Fruit fly (Drosophila melanogaster) whole organism, embryonic: ENCODE data around the gene CG31898.

ENCODE experiments used
- Ada2b ChIP-seq: fragments of 200-800 bp; sonication (Bioruptor generic); IDR thresholded peaks from 2 replicates; pipeline ENCODE4 v1.3.6; 2022; ENCODE audit warnings: missing biosample characterization, missing genetic modification characterization
- B-H2 ChIP-seq: fragments of 200-800 bp; sonication (Bioruptor generic); optimal IDR thresholded peaks from 2 replicates; lab custom pipeline; 2018; ENCODE audit warnings: missing biosample characterization, mild to moderate bottlenecking, missing genetic modification characterization
- CG10543 ChIP-seq: fragments of 200-800 bp; sonication (Bioruptor generic); optimal IDR thresholded peaks from 3 replicates; lab custom pipeline; 2017; ENCODE audit warnings: missing biosample characterization, mild to moderate bottlenecking, missing genetic modification characterization, moderate library complexity
- CG11560 ChIP-seq: fragments of 200-800 bp; sonication (Bioruptor generic); IDR thresholded peaks from 3 replicates; pipeline ENCODE4 v1.3.6; 2022; ENCODE audit warnings: missing biosample characterization, missing genetic modification characterization
- CG11723 ChIP-seq: fragments of 200-800 bp; sonication (Bioruptor generic); optimal IDR thresholded peaks from 2 replicates; lab custom pipeline; 2017; ENCODE audit warnings: missing biosample characterization, mild to moderate bottlenecking, missing genetic modification characterization
- CG13287 ChIP-seq: fragments of 200-800 bp; sonication (Bioruptor generic); IDR thresholded peaks from 2 replicates; pipeline ENCODE4 v1.3.6; 2022; ENCODE audit warnings: missing biosample characterization, missing genetic modification characterization; ENCODE audit not compliant: partially characterized antibody
- CG13775 ChIP-seq: fragments of 200-800 bp; sonication (Bioruptor generic); optimal IDR thresholded peaks from 3 replicates; lab custom pipeline; 2017; ENCODE audit warnings: missing biosample characterization, mild to moderate bottlenecking, missing genetic modification characterization
- CG15011 ChIP-seq: fragments of 200-800 bp; sonication (Bioruptor generic); optimal IDR thresholded peaks from 3 replicates; lab custom pipeline; 2018; ENCODE audit warnings: missing biosample characterization, mild to moderate bottlenecking, missing genetic modification characterization
- CG1602 ChIP-seq: fragments of 200-800 bp; sonication (Bioruptor generic); optimal IDR thresholded peaks from 3 replicates; lab custom pipeline; 2016; ENCODE audit warnings: missing biosample characterization, missing genetic modification characterization
- CG2889 ChIP-seq: fragments of 200-800 bp; sonication (Bioruptor generic); IDR thresholded peaks from 3 replicates; pipeline ENCODE4 v1.3.6; 2022; ENCODE audit warnings: missing biosample characterization, missing genetic modification characterization
- CG30020 ChIP-seq: fragments of 200-800 bp; optimal IDR thresholded peaks from 2 replicates; lab custom pipeline; 2019; ENCODE audit warnings: missing biosample characterization, mild to moderate bottlenecking, missing genetic modification characterization, moderate library complexity
- CG31224 ChIP-seq: fragments of 200-800 bp; sonication (Bioruptor generic); IDR thresholded peaks from 2 replicates; pipeline ENCODE4 v1.3.6; 2022; ENCODE audit warnings: missing biosample characterization, missing genetic modification characterization
- CG31365 ChIP-seq: fragments of 200-800 bp; sonication (Bioruptor generic); optimal IDR thresholded peaks from 2 replicates; lab custom pipeline; 2018; ENCODE audit warnings: missing biosample characterization, mild to moderate bottlenecking, missing genetic modification characterization
- CG34224 ChIP-seq: fragments of 200-800 bp; sonication (Bioruptor generic); IDR thresholded peaks from 3 replicates; pipeline ENCODE4 v1.3.6; 2022; ENCODE audit warnings: missing biosample characterization, missing genetic modification characterization; ENCODE audit not compliant: partially characterized antibody
- CG3838 ChIP-seq: fragments of 200-800 bp; sonication (Bioruptor generic); optimal IDR thresholded peaks from 3 replicates; lab custom pipeline; 2016; ENCODE audit warnings: missing biosample characterization, missing genetic modification characterization
- CG4730 ChIP-seq: fragments of 200-800 bp; sonication (Bioruptor generic); IDR thresholded peaks from 2 replicates; pipeline ENCODE4 v1.3.6; 2022; ENCODE audit warnings: missing biosample characterization, missing genetic modification characterization
- CG5180 ChIP-seq: fragments of 200-800 bp; sonication (Bioruptor generic); optimal IDR thresholded peaks from 3 replicates; lab custom pipeline; 2017; ENCODE audit warnings: missing biosample characterization, missing genetic modification characterization, mild to moderate bottlenecking, moderate library complexity, missing genetic modification reagents
- CG6654 ChIP-seq: fragments of 200-800 bp; sonication (Bioruptor generic); optimal IDR thresholded peaks from 2 replicates; lab custom pipeline; 2017; ENCODE audit warnings: missing biosample characterization, mild to moderate bottlenecking, missing genetic modification characterization
- CG6765 ChIP-seq: fragments of 200-800 bp; sonication (Bioruptor generic); optimal IDR thresholded peaks from 3 replicates; lab custom pipeline; 2017; ENCODE audit warnings: missing biosample characterization, mild to moderate bottlenecking, missing genetic modification characterization
- CG7271 ChIP-seq: fragments of 200-800 bp; sonication (Bioruptor generic); optimal IDR thresholded peaks from 2 replicates; lab custom pipeline; 2018; ENCODE audit warnings: missing biosample characterization, mild to moderate bottlenecking, missing genetic modification characterization, moderate library complexity
- CG7963 ChIP-seq: fragments of 200-800 bp; sonication (Bioruptor generic); IDR thresholded peaks from 3 replicates; pipeline ENCODE4 v1.3.6; 2022; ENCODE audit warnings: missing biosample characterization, missing genetic modification characterization; ENCODE audit not compliant: partially characterized antibody
- CG8359 ChIP-seq: fragments of 200-800 bp; sonication (Bioruptor generic); optimal IDR thresholded peaks from 2 replicates; lab custom pipeline; 2017; ENCODE audit warnings: missing biosample characterization, mild to moderate bottlenecking, missing genetic modification characterization, borderline replicate concordance
- CG8765 ChIP-seq: fragments of 200-800 bp; sonication (Bioruptor generic); IDR thresholded peaks from 2 replicates; pipeline ENCODE4 v1.3.6; 2022; ENCODE audit warnings: missing biosample characterization, missing genetic modification characterization
- CG8944 ChIP-seq: fragments of 200-800 bp; sonication (Bioruptor generic); optimal IDR thresholded peaks from 3 replicates; lab custom pipeline; 2016; ENCODE audit warnings: missing biosample characterization, missing genetic modification characterization
- CkIIα-i1 ChIP-seq: fragments of 200-800 bp; sonication (Bioruptor generic); IDR thresholded peaks from 2 replicates; pipeline ENCODE4 v1.3.6; 2022; ENCODE audit warnings: missing biosample characterization, missing genetic modification characterization
- CrebB ChIP-seq: fragments of 200-800 bp; sonication (Bioruptor generic); optimal IDR thresholded peaks from 3 replicates; lab custom pipeline; 2018; ENCODE audit warnings: missing biosample characterization, mild to moderate bottlenecking, missing genetic modification characterization
- Dek ChIP-seq: fragments of 200-800 bp; sonication (Bioruptor generic); optimal IDR thresholded peaks from 3 replicates; lab custom pipeline; 2019; ENCODE audit warnings: missing biosample characterization, mild to moderate bottlenecking, missing genetic modification characterization, moderate library complexity
- Dip3 ChIP-seq: fragments of 200-800 bp; sonication (Bioruptor generic); optimal IDR thresholded peaks from 3 replicates; lab custom pipeline; 2016; ENCODE audit warnings: missing biosample characterization, missing genetic modification characterization
- Jarid2 ChIP-seq: fragments of 200-800 bp; sonication (Bioruptor generic); optimal IDR thresholded peaks from 3 replicates; lab custom pipeline; 2017; ENCODE audit warnings: mild to moderate bottlenecking, missing biosample characterization, missing genetic modification reagents, missing genetic modification characterization
- Mad ChIP-seq: fragments of 200-800 bp; sonication (Bioruptor generic); optimal IDR thresholded peaks from 2 replicates; lab custom pipeline; 2016; ENCODE audit warnings: missing biosample characterization, missing genetic modification characterization
- Neu2 ChIP-seq: fragments of 200-800 bp; sonication (Bioruptor generic); optimal IDR thresholded peaks from 3 replicates; lab custom pipeline; 2016; ENCODE audit warnings: missing biosample characterization, missing genetic modification characterization, borderline replicate concordance
- Sry-δ ChIP-seq: fragments of 200-800 bp; sonication (Bioruptor generic); optimal IDR thresholded peaks from 2 replicates; lab custom pipeline; 2016; ENCODE audit warnings: missing biosample characterization, missing genetic modification characterization
- Xrp1 ChIP-seq: fragments of 200-800 bp; sonication (Bioruptor generic); IDR thresholded peaks from 2 replicates; pipeline ENCODE4 v1.3.6; 2022; ENCODE audit warnings: missing biosample characterization, missing genetic modification characterization
- amos ChIP-seq: fragments of 200-800 bp; sonication (Bioruptor generic); IDR thresholded peaks from 2 replicates; pipeline ENCODE4 v1.3.6; 2022; ENCODE audit warnings: missing biosample characterization, missing genetic modification characterization; ENCODE audit not compliant: partially characterized antibody
- az2 ChIP-seq: fragments of 200-800 bp; sonication (Bioruptor generic); optimal IDR thresholded peaks from 3 replicates; lab custom pipeline; 2016; ENCODE audit warnings: missing biosample characterization, missing genetic modification characterization
- bab2 ChIP-seq: fragments of 200-800 bp; sonication (Bioruptor generic); optimal IDR thresholded peaks from 2 replicates; lab custom pipeline; 2016; ENCODE audit warnings: missing biosample characterization, missing genetic modification characterization
- bcd ChIP-seq: fragments of 200-800 bp; sonication (Bioruptor generic); optimal IDR thresholded peaks from 2 replicates; lab custom pipeline; 2017; ENCODE audit warnings: missing biosample characterization, mild to moderate bottlenecking, missing genetic modification characterization
- bowl ChIP-seq: fragments of 200-800 bp; sonication (Bioruptor generic); IDR thresholded peaks from 2 replicates; pipeline ENCODE4 v1.3.6; 2022; ENCODE audit warnings: missing biosample characterization, missing genetic modification characterization
- cad ChIP-seq: fragments of >200 bp; optimal IDR thresholded peaks from 2 replicates; lab custom pipeline; 2017; ENCODE audit warnings: missing biosample characterization, missing genetic modification characterization
- chm ChIP-seq: fragments of 200-800 bp; sonication (Bioruptor generic); IDR thresholded peaks from 2 replicates; pipeline ENCODE4 v1.3.6; 2022; ENCODE audit warnings: missing biosample characterization, missing genetic modification characterization
- crc ChIP-seq: fragments of 200-800 bp; sonication (Bioruptor generic); optimal IDR thresholded peaks from 2 replicates; lab custom pipeline; 2016; ENCODE audit warnings: missing biosample characterization, missing genetic modification characterization
- en ChIP-seq: fragments of 200-800 bp; sonication (Bioruptor generic); optimal IDR thresholded peaks from 2 replicates; lab custom pipeline; 2016; ENCODE audit warnings: missing biosample characterization, missing genetic modification characterization
- gsb-n ChIP-seq: fragments of 200-800 bp; sonication (Bioruptor generic); optimal IDR thresholded peaks from 3 replicates; lab custom pipeline; 2018; ENCODE audit warnings: missing biosample characterization, mild to moderate bottlenecking, missing genetic modification characterization
- org-1 ChIP-seq: fragments of 200-800 bp; sonication (Bioruptor generic); optimal IDR thresholded peaks from 2 replicates; lab custom pipeline; 2017; ENCODE audit warnings: missing biosample characterization, missing genetic modification characterization
- pzg ChIP-seq: fragments of 200-800 bp; sonication (Bioruptor generic); optimal IDR thresholded peaks from 3 replicates; lab custom pipeline; 2018; ENCODE audit warnings: missing biosample characterization, mild to moderate bottlenecking, missing genetic modification characterization, moderate library complexity
- slou ChIP-seq: fragments of 200-800 bp; sonication (Bioruptor generic); optimal IDR thresholded peaks from 3 replicates; lab custom pipeline; 2016; ENCODE audit warnings: missing biosample characterization, missing genetic modification characterization
- tin ChIP-seq: fragments of 200-800 bp; sonication (Bioruptor generic); optimal IDR thresholded peaks from 3 replicates; lab custom pipeline; 2016; ENCODE audit warnings: missing biosample characterization, missing genetic modification characterization
- toy ChIP-seq: fragments of 200-800 bp; sonication (Bioruptor generic); IDR thresholded peaks from 2 replicates; pipeline ENCODE4 v1.3.6; 2022; ENCODE audit warnings: missing biosample characterization, missing genetic modification characterization
- unc-4 ChIP-seq: fragments of 200-800 bp; sonication (Bioruptor generic); IDR thresholded peaks from 2 replicates; pipeline ENCODE4 v1.3.6; 2022; ENCODE audit warnings: missing biosample characterization, missing genetic modification characterization; ENCODE audit not compliant: partially characterized antibody
- unpg ChIP-seq: fragments of 200-800 bp; sonication (Bioruptor generic); optimal IDR thresholded peaks from 3 replicates; lab custom pipeline; 2018; ENCODE audit warnings: missing biosample characterization, mild to moderate bottlenecking, missing genetic modification characterization, moderate library complexity
- wor ChIP-seq: fragments of 200-800 bp; sonication (Bioruptor generic); IDR thresholded peaks from 2 replicates; pipeline ENCODE4 v1.3.6; 2022; ENCODE audit warnings: missing biosample characterization, missing genetic modification characterization

Gene CG31898

dm6 chr2L:8381508-8382036 lies 18.6 kb upstream of the CG31898 start, which contains the start of gene AlaRS (continued):
- no peak for TF ChIP-seq CrebB (tag; lab: Kevin White, UChicago)
- TF ChIP-seq CG6654 = no peak
- no peak for TF ChIP-seq CG10543 (GFP tag; lab: Kevin White, UChicago)
- TF ChIP-seq Ada2b = no peak
- TF ChIP-seq Neu2 (GFP tag; lab: Kevin White, UChicago) = no peak
- TF ChIP-seq bcd (GFP tag; lab: Kevin White, UChicago) = peak; percentile 29
- TF ChIP-seq Sry-δ = peak; percentile 71
- TF ChIP-seq Jarid2 (GFP tag; lab: Kevin White, UChicago) = no peak
- TF ChIP-seq CG13775 (GFP tag; lab: Kevin White, UChicago) = peak; percentile 44
- TF ChIP-seq CkIIα-i1 (GFP tag; lab: Robert Waterston, UW) = no peak
- no peak for TF ChIP-seq cad (GFP tag; lab: Kevin White, UChicago)
- TF ChIP-seq wor (GFP tag; lab: Robert Waterston, UW) = no peak
- TF ChIP-seq CG34224 (GFP tag; lab: Robert Waterston, UW) = peak; percentile 61
- TF ChIP-seq CG7271 (tag; lab: Kevin White, UChicago) = no peak
- no peak for TF ChIP-seq CG31224 (GFP tag; lab: Robert Waterston, UW)
- TF ChIP-seq CG5180 (GFP tag; lab: Kevin White, UChicago) = no peak
- no peak for TF ChIP-seq CG31365 (tag; lab: Kevin White, UChicago)
- peak; percentile 36 for TF ChIP-seq pzg (GFP tag; lab: Kevin White, UChicago)
- peak; percentile 39 for TF ChIP-seq B-H2 (GFP tag; lab: Kevin White, UChicago)
- TF ChIP-seq amos = peak; percentile 63; the same call in 1 of the 2 replicates
- TF ChIP-seq CG7963 = no peak
- TF ChIP-seq CG6765 = no peak
- TF ChIP-seq org-1 (GFP tag; lab: Kevin White, UChicago) = no peak
- no peak for TF ChIP-seq crc
- no peak for TF ChIP-seq Dek
- TF ChIP-seq az2 (GFP tag; lab: Kevin White, UChicago) = no peak
- TF ChIP-seq CG8944 (GFP tag; lab: Kevin White, UChicago) = no peak
- peak; percentile 54 for TF ChIP-seq CG30020 (tag; lab: Kevin White, UChicago)
- TF ChIP-seq chm (GFP tag; lab: Robert Waterston, UW) = no peak; the same call in 1 of the 2 replicates
- no peak for TF ChIP-seq CG4730
- TF ChIP-seq slou (GFP tag; lab: Kevin White, UChicago) = no peak
- TF ChIP-seq CG8765 (GFP tag; lab: Robert Waterston, UW) = no peak
- peak; percentile 22 for TF ChIP-seq CG11723 (GFP tag; lab: Kevin White, UChicago)
- no peak for TF ChIP-seq gsb-n (tag; lab: Kevin White, UChicago)
- no peak for TF ChIP-seq CG15011 (GFP tag; lab: Kevin White, UChicago)
- no peak for TF ChIP-seq Dip3 (GFP tag; lab: Kevin White, UChicago)
- TF ChIP-seq en = no peak
- TF ChIP-seq CG3838 (GFP tag; lab: Kevin White, UChicago) = no peak
- TF ChIP-seq tin (GFP tag; lab: Kevin White, UChicago) = peak; percentile 19
- no peak for TF ChIP-seq Mad (GFP tag; lab: Kevin White, UChicago)
- peak; percentile 83 for TF ChIP-seq CG13287
- no peak for TF ChIP-seq bab2 (GFP tag; lab: Kevin White, UChicago)
- TF ChIP-seq Xrp1 (GFP tag; lab: Robert Waterston, UW) = peak; percentile 60; the same call in 1 of the 2 replicates
- TF ChIP-seq CG2889 (GFP tag; lab: Robert Waterston, UW) = no peak
- peak; percentile 41 for TF ChIP-seq unpg (GFP tag; lab: Kevin White, UChicago)
- TF ChIP-seq toy = no peak
- TF ChIP-seq CG11560 = no peak
- peak; percentile 3 for TF ChIP-seq CG1602 (GFP tag; lab: Kevin White, UChicago)
- no peak for TF ChIP-seq bowl (GFP tag; lab: Robert Waterston, UW)
- TF ChIP-seq CG8359 (GFP tag; lab: Kevin White, UChicago) = no peak
- peak; percentile 72; the same call in 1 of the 2 replicates for TF ChIP-seq unc-4 (GFP tag; lab: Robert Waterston, UW)
